Worm (Caenorhabditis elegans): ENCODE measurements around the gene dap-3.

Gene dap-3

ce11 chrII:10584036-10584435 lies 3.1 kb downstream of the dap-3 start, which contains the start of gene algn-9:
algn-9 (plus strand) TSS chrII:10584336.
- TF ChIP-seq tbx-7 (tag; optimal IDR thresholded peaks at IDR 0.05) (no peak), hlh-6 (tag; optimal IDR thresholded peaks at IDR 0.05) (no peak), nfya-1 (tag; optimal IDR thresholded peaks at IDR 0.05) (no peak), C38D4.7 (GFP tag; optimal IDR thresholded peaks at IDR 0.05) (no peak), pat-9 (tag; optimal IDR thresholded peaks at IDR 0.05) (no peak), pag-3 (tag; optimal IDR thresholded peaks at IDR 0.05; ENCODE audit: borderline replicate concordance) (no peak), sox-2 (GFP tag; IDR thresholded peaks at IDR 0.05) (no peak), syd-9 (tag; optimal IDR thresholded peaks at IDR 0.05) (no peak), hlh-8 (tag; optimal IDR thresholded peaks at IDR 0.05) (no peak), zip-5 (tag; optimal IDR thresholded peaks at IDR 0.05) (no peak), ceh-6 (GFP tag; optimal IDR thresholded peaks at IDR 0.05) (no peak)

ce11 chrII:10587742-10588141 lies 6.8 kb downstream of the dap-3 start, which contains the start of gene crn-3:
crn-3 (plus strand) TSS chrII:10588042.
- TF ChIP-seq sox-2 (GFP tag; IDR thresholded peaks at IDR 0.05) (no peak), ref-2 (tag; optimal IDR thresholded peaks at IDR 0.05) (no peak), madf-2 (tag; optimal IDR thresholded peaks at IDR 0.05) (no peak)

ce11 chrII:10592452-10592851 lies 11.5 kb downstream of the dap-3 start, which contains the start of gene crn-5:
crn-5 (plus strand) TSS chrII:10592752.
- TF ChIP-seq ceh-6 (GFP tag; optimal IDR thresholded peaks at IDR 0.05) (no peak), C38D4.7 (GFP tag; optimal IDR thresholded peaks at IDR 0.05) (no peak), fkh-10 (GFP tag; optimal IDR thresholded peaks at IDR 0.05) (no peak), syd-9 (tag; optimal IDR thresholded peaks at IDR 0.05) (no peak), ztf-16 (tag; optimal IDR thresholded peaks at IDR 0.05) (no peak), pax-1 (tag; optimal IDR thresholded peaks at IDR 0.05) (no peak), gmeb-2 (tag; optimal IDR thresholded peaks at IDR 0.05) (no peak), unc-3 (GFP tag; conservative IDR thresholded peaks at IDR 0.05) (no peak), unc-3 (tag; optimal IDR thresholded peaks at IDR 0.05) (no peak), che-1 (tag; optimal IDR thresholded peaks at IDR 0.05) (no peak), sox-4 (tag; optimal IDR thresholded peaks at IDR 0.05) (no peak), ttx-3 (tag; optimal IDR thresholded peaks at IDR 0.05) (no peak), ama-1 (optimal IDR thresholded peaks at IDR 0.05) (no peak), elt-4 (tag; optimal IDR thresholded peaks at IDR 0.05) (no peak), K09A11.1 (tag; optimal IDR thresholded peaks at IDR 0.05; ENCODE audit: insufficient read depth) (no peak), tbx-7 (tag; optimal IDR thresholded peaks at IDR 0.05) (no peak), hlh-8 (tag; optimal IDR thresholded peaks at IDR 0.05) (no peak), odd-2 (tag; optimal IDR thresholded peaks at IDR 0.05) (no peak), pros-1 (tag; optimal IDR thresholded peaks at IDR 0.05) (no peak)

- TF ChIP-seq pha-4 (tag; optimal IDR thresholded peaks at IDR 0.05): no peak
These were observed 13.4 kb downstream of the dap-3 start for ce11 chrII:10594312-10594711.

- TF ChIP-seq ceh-30 (tag; optimal IDR thresholded peaks at IDR 0.05) (no peak), elt-2 (tag; optimal IDR thresholded peaks at IDR 0.05) (peak; percentile 94)
These were observed 13.8 kb downstream of the dap-3 start, which contains the start of gene C14A4.6 for ce11 chrII:10594758-10595157. C14A4.6 (minus strand) TSS chrII:10594776.

- TF ChIP-seq odd-2 (tag; optimal IDR thresholded peaks at IDR 0.05): no peak
- TF ChIP-seq ceh-2 (tag; optimal IDR thresholded peaks at IDR 0.05): no peak
- TF ChIP-seq pax-1 (tag; optimal IDR thresholded peaks at IDR 0.05): no peak
- no peak for TF ChIP-seq nfya-1 (tag; optimal IDR thresholded peaks at IDR 0.05)
- TF ChIP-seq ets-4 (tag; optimal IDR thresholded peaks at IDR 0.05): no peak
- no peak for TF ChIP-seq sdc-2 (tag; optimal IDR thresholded peaks at IDR 0.05)
- no peak for TF ChIP-seq hlh-30 (tag; optimal IDR thresholded peaks at IDR 0.05; ENCODE audit: insufficient read depth)
- TF ChIP-seq hlh-8 (tag; optimal IDR thresholded peaks at IDR 0.05): no peak
- TF ChIP-seq Y22D7AL.16 (tag; optimal IDR thresholded peaks at IDR 0.05): no peak
- TF ChIP-seq ceh-14 (tag; optimal IDR thresholded peaks at IDR 0.05): no peak
- TF ChIP-seq dmd-4 (tag; optimal IDR thresholded peaks at IDR 0.05; ENCODE audit: borderline replicate concordance): no peak
- TF ChIP-seq unc-3 (GFP tag; conservative IDR thresholded peaks at IDR 0.05): no peak
- TF ChIP-seq unc-3 (tag; optimal IDR thresholded peaks at IDR 0.05): no peak
These were observed 15.5 kb downstream of the dap-3 start, which contains the start of gene C14A4.7 for ce11 chrII:10596462-10596861. C14A4.7 (minus strand) TSS chrII:10596562.
